3 fruit fly cellular contexts compared by ENCODE assay signal in genomic region chr3L:15013957-15014692, dm6.
TF ChIP-seq lines count a peak whose summit lies in the region.

Gene Reck (minus strand): TSS chr3L:15014062.

TF ChIP-seq in whole organism, embryonic, 481 proteins besides CTCF, POLR2A, EP300 and RAD21 (continued from another document and continues in another):
- TF ChIP-seq CG11504 (tag; optimal IDR thresholded peaks at IDR 0.05; lab: Kevin White, UChicago) = peak; percentile 87
- TF ChIP-seq ken (GFP tag; IDR thresholded peaks at IDR 0.05; lab: Robert Waterston, UW) = peak; percentile 65
- no peak for TF ChIP-seq CG11093 (GFP tag; IDR thresholded peaks at IDR 0.05; lab: Robert Waterston, UW)
- peak; percentile 87 for TF ChIP-seq tap (tag; optimal IDR thresholded peaks at IDR 0.05; lab: Kevin White, UChicago)
- 0 out of 2 replicates have a peak, but pooled peaks have one; percentile 33 for TF ChIP-seq ro (GFP tag; IDR thresholded peaks at IDR 0.05; lab: Robert Waterston, UW)
- peak; percentile 63 for TF ChIP-seq ac (GFP tag; optimal IDR thresholded peaks at IDR 0.05; lab: Kevin White, UChicago)
- TF ChIP-seq nmo (GFP tag; optimal IDR thresholded peaks at IDR 0.05; lab: Kevin White, UChicago) = peak; percentile 82
- TF ChIP-seq fd3F (GFP tag; optimal IDR thresholded peaks at IDR 0.05; lab: Kevin White, UChicago) = peak; percentile 75
- TF ChIP-seq CG7556 (GFP tag; optimal IDR thresholded peaks at IDR 0.05; lab: Kevin White, UChicago) = peak; percentile 76
- TF ChIP-seq sob (GFP tag; IDR thresholded peaks at IDR 0.05; lab: Robert Waterston, UW) = peak; percentile 64
- TF ChIP-seq inv (GFP tag; IDR thresholded peaks at IDR 0.05; lab: Robert Waterston, UW; ENCODE audit: partially characterized antibody) = no peak
- peak; percentile 80; the same call in 1 of the 2 replicates for TF ChIP-seq Atf6 (GFP tag; IDR thresholded peaks at IDR 0.05; lab: Robert Waterston, UW)
- peak; percentile 67 for TF ChIP-seq CG13123 (GFP tag; optimal IDR thresholded peaks at IDR 0.05; lab: Kevin White, UChicago)
- TF ChIP-seq CG10274 (GFP tag; optimal IDR thresholded peaks at IDR 0.05; lab: Kevin White, UChicago) = peak; percentile 45
- peak; percentile 34; the same call in 1 of the 2 replicates for TF ChIP-seq CG3847 (GFP tag; IDR thresholded peaks at IDR 0.05; lab: Robert Waterston, UW)
- TF ChIP-seq psq (GFP tag; optimal IDR thresholded peaks at IDR 0.05; lab: Kevin White, UChicago) = peak; percentile 45
- TF ChIP-seq cas (GFP tag; IDR thresholded peaks at IDR 0.05; lab: Robert Waterston, UW) = peak; percentile 60; the same call in 1 of the 2 replicates
- TF ChIP-seq so (GFP tag; IDR thresholded peaks at IDR 0.05; lab: Robert Waterston, UW) = no peak; the same call in none of the 3 replicates
- peak; percentile 10 for TF ChIP-seq HLHmδ (GFP tag; optimal IDR thresholded peaks at IDR 0.05; lab: Kevin White, UChicago)
- peak; percentile 82 for TF ChIP-seq dmrt99B (tag; optimal IDR thresholded peaks at IDR 0.05; lab: Kevin White, UChicago)
- peak; percentile 73 for TF ChIP-seq nau (GFP tag; optimal IDR thresholded peaks at IDR 0.05; lab: Kevin White, UChicago)
- no peak for TF ChIP-seq CG4282 (GFP tag; optimal IDR thresholded peaks at IDR 0.05; lab: Kevin White, UChicago)
- no peak for TF ChIP-seq Antp (GFP tag; optimal IDR thresholded peaks at IDR 0.05; lab: Kevin White, UChicago)
- TF ChIP-seq unc-4 (GFP tag; IDR thresholded peaks at IDR 0.05; lab: Robert Waterston, UW; ENCODE audit: partially characterized antibody) = no peak
- peak; percentile 32; the same call in 1 of the 2 replicates for TF ChIP-seq CG6272 (GFP tag; IDR thresholded peaks at IDR 0.05; lab: Robert Waterston, UW)
- peak; percentile 63; the same call in 1 of the 2 replicates for TF ChIP-seq NFAT (GFP tag; IDR thresholded peaks at IDR 0.05; lab: Robert Waterston, UW)
- TF ChIP-seq CG13296 (GFP tag; optimal IDR thresholded peaks at IDR 0.05; lab: Kevin White, UChicago) = peak; percentile 82
- peak; percentile 89 for TF ChIP-seq CG10979 (tag; optimal IDR thresholded peaks at IDR 0.05; lab: Kevin White, UChicago)
- TF ChIP-seq Deaf1 (tag; optimal IDR thresholded peaks at IDR 0.05; lab: Kevin White, UChicago) = peak; percentile 59
- TF ChIP-seq dimm (GFP tag; IDR thresholded peaks at IDR 0.05; lab: Robert Waterston, UW) = no peak
- TF ChIP-seq lov (optimal IDR thresholded peaks at IDR 0.05; lab: Kevin White, UChicago) = no peak
- TF ChIP-seq lov (GFP tag; IDR thresholded peaks at IDR 0.05; lab: Robert Waterston, UW) = peak; percentile 85; the same call in 2 of the 3 replicates
- TF ChIP-seq Ptx1 (GFP tag; IDR thresholded peaks at IDR 0.05; lab: Robert Waterston, UW) = peak; percentile 68
- TF ChIP-seq odd (GFP tag; optimal IDR thresholded peaks at IDR 0.05; lab: Kevin White, UChicago) = peak; percentile 70
- TF ChIP-seq H2.0 (GFP tag; IDR thresholded peaks at IDR 0.05; lab: Robert Waterston, UW) = peak; percentile 59
- no peak for TF ChIP-seq dan (GFP tag; IDR thresholded peaks at IDR 0.05; lab: Robert Waterston, UW)
- TF ChIP-seq HLH4C (GFP tag; IDR thresholded peaks at IDR 0.05; lab: Robert Waterston, UW; ENCODE audit: partially characterized antibody) = no peak
- TF ChIP-seq Kr (GFP tag; optimal IDR thresholded peaks at IDR 0.05; lab: Kevin White, UChicago) = no peak
- TF ChIP-seq lbe (GFP tag; optimal IDR thresholded peaks at IDR 0.05; lab: Kevin White, UChicago) = peak; percentile 65
- peak; percentile 16 for TF ChIP-seq NK7.1 (GFP tag; optimal IDR thresholded peaks at IDR 0.05; lab: Kevin White, UChicago)
- peak; percentile 73 for TF ChIP-seq grau (tag; optimal IDR thresholded peaks at IDR 0.05; lab: Kevin White, UChicago)
- TF ChIP-seq CG1832 (GFP tag; optimal IDR thresholded peaks at IDR 0.05; lab: Kevin White, UChicago) = no peak

TF ChIP-seq in whole organism, prepupa, 60 proteins besides CTCF, POLR2A, EP300 and RAD21 (continued from another document):
- TF ChIP-seq CG34406 (GFP tag; optimal IDR thresholded peaks at IDR 0.05; lab: Kevin White, UChicago) (peak; percentile 83), CG8319 (GFP tag; optimal IDR thresholded peaks at IDR 0.05; lab: Kevin White, UChicago) (peak; percentile 62), Ets21C (GFP tag; optimal IDR thresholded peaks at IDR 0.05; lab: Kevin White, UChicago) (peak; percentile 48), cyc (GFP tag; optimal IDR thresholded peaks at IDR 0.05; lab: Kevin White, UChicago) (peak; percentile 68), Lpt (GFP tag; optimal IDR thresholded peaks at IDR 0.05; lab: Kevin White, UChicago) (peak; percentile 89), CG6276 (GFP tag; optimal IDR thresholded peaks at IDR 0.05; lab: Kevin White, UChicago) (peak; percentile 92), achi (GFP tag; optimal IDR thresholded peaks at IDR 0.05; lab: Kevin White, UChicago) (peak; percentile 91), CG11902 (GFP tag; optimal IDR thresholded peaks at IDR 0.05; lab: Kevin White, UChicago) (peak; percentile 41), salr (GFP tag; optimal IDR thresholded peaks at IDR 0.05; lab: Kevin White, UChicago) (peak; percentile 67 to 82), Sox102F (GFP tag; optimal IDR thresholded peaks at IDR 0.05; lab: Kevin White, UChicago) (peak; percentile 81), acj6 (GFP tag; optimal IDR thresholded peaks at IDR 0.05; lab: Kevin White, UChicago) (peak; percentile 91), net (GFP tag; optimal IDR thresholded peaks at IDR 0.05; lab: Kevin White, UChicago) (peak; percentile 93), dsx (GFP tag; optimal IDR thresholded peaks at IDR 0.05; lab: Kevin White, UChicago; ENCODE audit: poor library complexity, severe bottlenecking) (peak; percentile 83), fd85E (GFP tag; optimal IDR thresholded peaks at IDR 0.05; lab: Kevin White, UChicago) (peak; percentile 58), esn (GFP tag; optimal IDR thresholded peaks at IDR 0.05; lab: Kevin White, UChicago) (peak; percentile 87), CG7368 (GFP tag; optimal IDR thresholded peaks at IDR 0.05; lab: Kevin White, UChicago) (peak; percentile 85), CG6163 (GFP tag; IDR thresholded peaks at IDR 0.05; lab: Robert Waterston, UW) (peak; percentile 95), CG1621 (tag; optimal IDR thresholded peaks at IDR 0.05; lab: Kevin White, UChicago) (peak; percentile 78), spab (GFP tag; optimal IDR thresholded peaks at IDR 0.05; lab: Kevin White, UChicago) (peak; percentile 80), Eip75B (GFP tag; optimal IDR thresholded peaks at IDR 0.05; lab: Kevin White, UChicago) (peak; percentile 85), vri (GFP tag; optimal IDR thresholded peaks at IDR 0.05; lab: Kevin White, UChicago) (peak; percentile 76), pdm3 (GFP tag; optimal IDR thresholded peaks at IDR 0.05; lab: Kevin White, UChicago) (peak; percentile 85), CG15336 (GFP tag; IDR thresholded peaks at IDR 0.05; lab: Robert Waterston, UW) (peak; percentile 96), Sox14 (GFP tag; optimal IDR thresholded peaks at IDR 0.05; lab: Kevin White, UChicago) (peak; percentile 79), lz (GFP tag; optimal IDR thresholded peaks at IDR 0.05; lab: Kevin White, UChicago) (peak; percentile 55), fkh (GFP tag; optimal IDR thresholded peaks at IDR 0.05; lab: Kevin White, UChicago) (peak; percentile 3), CG8119 (GFP tag; IDR thresholded peaks at IDR 0.05; lab: Robert Waterston, UW) (peak; percentile 96), Sox15 (GFP tag; optimal IDR thresholded peaks at IDR 0.05; lab: Kevin White, UChicago) (peak; percentile 49), CG8632 (GFP tag; optimal IDR thresholded peaks at IDR 0.05; lab: Kevin White, UChicago) (peak; percentile 83), dac (GFP tag; optimal IDR thresholded peaks at IDR 0.05; lab: Kevin White, UChicago) (peak; percentile 70), CG10669 (GFP tag; optimal IDR thresholded peaks at IDR 0.05; lab: Kevin White, UChicago) (peak; percentile 87), svp (GFP tag; lab: Kevin White, UChicago) (peak; percentile 92), eg (GFP tag; IDR thresholded peaks at IDR 0.05; lab: Robert Waterston, UW) (peak; percentile 97), fd59A (GFP tag; optimal IDR thresholded peaks at IDR 0.05; lab: Kevin White, UChicago) (peak; percentile 62), OdsH (GFP tag; optimal IDR thresholded peaks at IDR 0.05; lab: Kevin White, UChicago) (peak; percentile 93), CG11762 (GFP tag; optimal IDR thresholded peaks at IDR 0.05; lab: Kevin White, UChicago; ENCODE audit: insufficient read depth) (peak; percentile 84), Blimp-1 (GFP tag; optimal IDR thresholded peaks at IDR 0.05; lab: Kevin White, UChicago) (peak; percentile 35)

TF ChIP-seq in whole organism, wandering third instar larva, 38 proteins besides CTCF, POLR2A, EP300 and RAD21 (continued from another document):
- TF ChIP-seq foxo (GFP tag; optimal IDR thresholded peaks at IDR 0.05; lab: Kevin White, UChicago) = peak in 1 of 2 experiments; percentile 74
- TF ChIP-seq rgr (GFP tag; optimal IDR thresholded peaks at IDR 0.05; lab: Kevin White, UChicago) = peak; percentile 83
- TF ChIP-seq CG9705 (GFP tag; optimal IDR thresholded peaks at IDR 0.05; lab: Kevin White, UChicago) = peak; percentile 26
- no peak for TF ChIP-seq usp (GFP tag; optimal IDR thresholded peaks at IDR 0.05; lab: Kevin White, UChicago)
- TF ChIP-seq sage (GFP tag; optimal IDR thresholded peaks at IDR 0.05; lab: Kevin White, UChicago) = peak; percentile 71
- peak; percentile 5 for TF ChIP-seq Rel (GFP tag; optimal IDR thresholded peaks at IDR 0.05; lab: Kevin White, UChicago)
- no peak for TF ChIP-seq Rel (tag; optimal IDR thresholded peaks at IDR 0.05; lab: Kevin White, UChicago)
- TF ChIP-seq Dif (GFP tag; optimal IDR thresholded peaks at IDR 0.05; lab: Kevin White, UChicago; ENCODE audit: partially characterized antibody) = no peak
- no peak for TF ChIP-seq woc (GFP tag; optimal IDR thresholded peaks at IDR 0.05; lab: Kevin White, UChicago)
